In genomic region chr2L:7133506-7134270, dm6 we compare ENCODE assay signal across 1 fruit fly cellular context.
TF ChIP-seq lines count a peak whose summit lies in the region.

No protein-coding gene starts in this region.

TF ChIP-seq in whole organism, embryonic, 481 proteins besides CTCF, POLR2A, EP300 and RAD21 (continued from another document):
- TF ChIP-seq ci (GFP tag; IDR thresholded peaks at IDR 0.05; lab: Robert Waterston, UW) = peak; percentile 35; the same call in 1 of the 3 replicates
- peak in 1 of 2 experiments; percentile 76 for TF ChIP-seq crp (GFP tag; optimal IDR thresholded peaks at IDR 0.05; lab: Kevin White, UChicago)
- no peak for TF ChIP-seq CG34422 (GFP tag; IDR thresholded peaks at IDR 0.05; lab: Robert Waterston, UW)
- TF ChIP-seq Med (GFP tag; lab: Kevin White, UChicago) = peak; percentile 5
- peak; percentile 19; the same call in 1 of the 2 replicates for TF ChIP-seq CG13287 (GFP tag; IDR thresholded peaks at IDR 0.05; lab: Robert Waterston, UW; ENCODE audit: partially characterized antibody)
- TF ChIP-seq stwl (tag; optimal IDR thresholded peaks at IDR 0.05; lab: Kevin White, UChicago) = peak; percentile 35
- TF ChIP-seq ken (GFP tag; IDR thresholded peaks at IDR 0.05; lab: Robert Waterston, UW) = no peak
- peak; percentile 25 for TF ChIP-seq D (optimal IDR thresholded peaks at IDR 0.05; lab: Kevin White, UChicago)
- no peak for TF ChIP-seq D (GFP tag; optimal IDR thresholded peaks at IDR 0.05; lab: Kevin White, UChicago)
- TF ChIP-seq kni (GFP tag; optimal IDR thresholded peaks at IDR 0.05; lab: Kevin White, UChicago) = peak; percentile 5
- no peak for TF ChIP-seq CG13424 (tag; optimal IDR thresholded peaks at IDR 0.05; lab: Kevin White, UChicago)
- no peak for TF ChIP-seq ro (GFP tag; IDR thresholded peaks at IDR 0.05; lab: Robert Waterston, UW)
- peak; percentile 51; the same call in 2 of the 3 replicates for TF ChIP-seq CG34224 (GFP tag; IDR thresholded peaks at IDR 0.05; lab: Robert Waterston, UW; ENCODE audit: partially characterized antibody)
- peak; percentile 3 for TF ChIP-seq HLHmδ (GFP tag; optimal IDR thresholded peaks at IDR 0.05; lab: Kevin White, UChicago)
- TF ChIP-seq CG8290 (GFP tag; optimal IDR thresholded peaks at IDR 0.05; lab: Kevin White, UChicago) = no peak
- peak in 1 of 2 experiments; percentile 30 for TF ChIP-seq CG8290 (tag; optimal IDR thresholded peaks at IDR 0.05; lab: Kevin White, UChicago)
- TF ChIP-seq cg (GFP tag; optimal IDR thresholded peaks at IDR 0.05; lab: Kevin White, UChicago) = peak; percentile 83
- 0 out of 3 replicates have a peak, but pooled peaks have one; percentile 28 for TF ChIP-seq zen2 (GFP tag; IDR thresholded peaks at IDR 0.05; lab: Robert Waterston, UW; ENCODE audit: partially characterized antibody)
- TF ChIP-seq croc (GFP tag; conservative IDR thresholded peaks at IDR 0.05; lab: Robert Waterston, UW) = no peak
- TF ChIP-seq gcm (GFP tag; optimal IDR thresholded peaks at IDR 0.05; lab: Kevin White, UChicago) = peak; percentile 17
- TF ChIP-seq lov (optimal IDR thresholded peaks at IDR 0.05; lab: Kevin White, UChicago) = no peak
- 0 out of 3 replicates have a peak, but pooled peaks have one; percentile 60 for TF ChIP-seq lov (GFP tag; IDR thresholded peaks at IDR 0.05; lab: Robert Waterston, UW)
- peak; percentile 39; the same call in 1 of the 2 replicates for TF ChIP-seq bbx (GFP tag; IDR thresholded peaks at IDR 0.05; lab: Robert Waterston, UW; ENCODE audit: partially characterized antibody)
- peak; percentile 21; the same call in 1 of the 2 replicates for TF ChIP-seq CG17328 (GFP tag; IDR thresholded peaks at IDR 0.05; lab: Robert Waterston, UW)
- TF ChIP-seq CG2199 (GFP tag; IDR thresholded peaks at IDR 0.05; lab: Robert Waterston, UW) = peak; percentile 100
- peak; percentile 54 for TF ChIP-seq run (tag; optimal IDR thresholded peaks at IDR 0.05; lab: Kevin White, UChicago)
- TF ChIP-seq fd3F (GFP tag; optimal IDR thresholded peaks at IDR 0.05; lab: Kevin White, UChicago) = no peak
- TF ChIP-seq seq (GFP tag; IDR thresholded peaks at IDR 0.05; lab: Robert Waterston, UW) = no peak
TF ChIP-seq in whole organism, embryonic: peak in this region for 37.
